Fruit fly (Drosophila melanogaster) whole organism, embryonic: ENCODE measurements around the gene Sf3b6.

ENCODE experiments used
- Antp ChIP-seq: fragments of 200-800 bp; sonication (Bioruptor generic); optimal IDR thresholded peaks from 3 replicates; lab custom pipeline; 2016; ENCODE audit warnings: missing biosample characterization, missing genetic modification characterization
- Asciz ChIP-seq: fragments of 200-800 bp; sonication (Bioruptor generic); optimal IDR thresholded peaks from 2 replicates; lab custom pipeline; 2017; ENCODE audit warnings: missing biosample characterization, mild to moderate bottlenecking, missing genetic modification characterization, missing genetic modification reagents
- Blimp-1 ChIP-seq: fragments of 200-800 bp; sonication (Bioruptor generic); optimal IDR thresholded peaks from 3 replicates; lab custom pipeline; 2018; ENCODE audit warnings: missing biosample characterization, missing genetic modification characterization, mild to moderate bottlenecking, moderate library complexity, missing genetic modification reagents
- CG10565 ChIP-seq: fragments of 200-800 bp; sonication (Bioruptor generic); optimal IDR thresholded peaks from 3 replicates; lab custom pipeline; 2016; ENCODE audit warnings: missing biosample characterization, mild to moderate bottlenecking, missing genetic modification characterization
- CG10959 ChIP-seq: fragments of 200-800 bp; sonication (Bioruptor generic); IDR thresholded peaks from 2 replicates; pipeline ENCODE4 v1.3.6; 2022; ENCODE audit warnings: missing biosample characterization, missing genetic modification characterization
- CG11093 ChIP-seq: fragments of 200-800 bp; sonication (Bioruptor generic); IDR thresholded peaks from 3 replicates; pipeline ENCODE4 v1.3.6; 2022; ENCODE audit warnings: missing biosample characterization, missing genetic modification characterization
- CG13424 ChIP-seq: fragments of 200-800 bp; sonication (Bioruptor generic); optimal IDR thresholded peaks from 2 replicates; lab custom pipeline; 2019; ENCODE audit warnings: missing biosample characterization, mild to moderate bottlenecking, missing genetic modification characterization, moderate library complexity
- CG14710 ChIP-seq: fragments of 200-800 bp; sonication (Bioruptor generic); optimal IDR thresholded peaks from 3 replicates; lab custom pipeline; 2019; ENCODE audit warnings: missing biosample characterization, mild to moderate bottlenecking, missing genetic modification characterization, moderate library complexity
- CG17612 ChIP-seq: fragments of 200-800 bp; sonication (Bioruptor generic); IDR thresholded peaks from 2 replicates; pipeline ENCODE4 v1.3.6; 2022; ENCODE audit warnings: missing biosample characterization, missing genetic modification characterization
- CG3065 ChIP-seq: fragments of 200-800 bp; sonication (Bioruptor generic); optimal IDR thresholded peaks from 2 replicates; lab custom pipeline; 2016; ENCODE audit warnings: missing biosample characterization, missing genetic modification characterization
- CG32532 ChIP-seq: fragments of 200-800 bp; sonication (Bioruptor generic); IDR thresholded peaks from 2 replicates; pipeline ENCODE4 v1.3.6; 2022; ENCODE audit warnings: missing biosample characterization, missing genetic modification characterization
- CG3407 ChIP-seq: fragments of 200-800 bp; sonication (Bioruptor generic); optimal IDR thresholded peaks from 2 replicates; lab custom pipeline; 2018; ENCODE audit warnings: missing biosample characterization, mild to moderate bottlenecking, missing genetic modification characterization
- CG3847 ChIP-seq: fragments of 200-800 bp; sonication (Bioruptor generic); IDR thresholded peaks from 2 replicates; pipeline ENCODE4 v1.3.6; 2022; ENCODE audit warnings: missing biosample characterization, missing genetic modification characterization
- CG42726 ChIP-seq: fragments of 200-800 bp; sonication (Bioruptor generic); IDR thresholded peaks from 2 replicates; pipeline ENCODE4 v1.3.6; 2022; ENCODE audit warnings: missing biosample characterization, missing genetic modification characterization; ENCODE audit not compliant: partially characterized antibody
- CG4360 ChIP-seq: fragments of 200-800 bp; sonication (Bioruptor generic); IDR thresholded peaks from 2 replicates; pipeline ENCODE4 v1.3.6; 2022; ENCODE audit warnings: missing biosample characterization, missing genetic modification characterization
- CG4424 ChIP-seq: fragments of 200-800 bp; sonication (Bioruptor generic); optimal IDR thresholded peaks from 3 replicates; lab custom pipeline; 2016; ENCODE audit warnings: missing biosample characterization, missing genetic modification characterization
- CG4707 ChIP-seq: fragments of 200-800 bp; sonication (Bioruptor generic); optimal IDR thresholded peaks from 2 replicates; lab custom pipeline; 2018; ENCODE audit warnings: missing biosample characterization, mild to moderate bottlenecking, missing genetic modification characterization, moderate library complexity
- CG6813 ChIP-seq: fragments of 200-800 bp; sonication (Bioruptor generic); optimal IDR thresholded peaks from 2 replicates; lab custom pipeline; 2017; ENCODE audit warnings: missing biosample characterization, missing genetic modification characterization, mild to moderate bottlenecking, moderate library complexity, missing genetic modification reagents
- CG7357 ChIP-seq: fragments of 200-800 bp; sonication (Bioruptor generic); IDR thresholded peaks from 3 replicates; pipeline ENCODE4 v1.3.6; 2022; ENCODE audit warnings: missing biosample characterization, missing genetic modification characterization
- CG7745 ChIP-seq: fragments of 200-800 bp; sonication (Bioruptor generic); optimal IDR thresholded peaks from 2 replicates; lab custom pipeline; 2018; ENCODE audit warnings: missing biosample characterization, mild to moderate bottlenecking, missing genetic modification characterization, moderate library complexity
- CG8359 ChIP-seq: fragments of 200-800 bp; sonication (Bioruptor generic); optimal IDR thresholded peaks from 2 replicates; lab custom pipeline; 2017; ENCODE audit warnings: missing biosample characterization, mild to moderate bottlenecking, missing genetic modification characterization, borderline replicate concordance
- CG8478 ChIP-seq: fragments of >200 bp; optimal IDR thresholded peaks from 2 replicates; lab custom pipeline; 2018
- CkIIα-i1 ChIP-seq: fragments of 200-800 bp; sonication (Bioruptor generic); IDR thresholded peaks from 2 replicates; pipeline ENCODE4 v1.3.6; 2022; ENCODE audit warnings: missing biosample characterization, missing genetic modification characterization
- E2f1 ChIP-seq: fragments of 200-800 bp; sonication (Bioruptor generic); IDR thresholded peaks from 2 replicates; pipeline ENCODE4 v1.3.6; 2022; ENCODE audit warnings: missing biosample characterization, missing genetic modification characterization
- ERR ChIP-seq: fragments of 200-800 bp; sonication (Bioruptor generic); optimal IDR thresholded peaks from 2 replicates; lab custom pipeline; 2016; ENCODE audit warnings: missing biosample characterization, missing genetic modification characterization
- Ets97D ChIP-seq: fragments of 200-800 bp; sonication (Bioruptor generic); optimal IDR thresholded peaks from 3 replicates; lab custom pipeline; 2016; ENCODE audit warnings: missing biosample characterization, missing genetic modification characterization
- Fer2 ChIP-seq: fragments of 200-800 bp; sonication (Bioruptor generic); optimal IDR thresholded peaks from 2 replicates; lab custom pipeline; 2018; ENCODE audit warnings: missing biosample characterization, mild to moderate bottlenecking, missing genetic modification characterization, moderate library complexity
- H15 ChIP-seq: fragments of 200-800 bp; sonication (Bioruptor generic); IDR thresholded peaks from 3 replicates; pipeline ENCODE4 v1.3.6; 2022; ENCODE audit warnings: missing biosample characterization, missing genetic modification characterization
- Hr51 ChIP-seq, 2 experiments: fragments of 200-800 bp; sonication (Bioruptor generic); optimal IDR thresholded peaks; 2 replicates in 1 of 2; 3 replicates in 1 of 2; lab custom pipeline; 2016 to 2018; ENCODE audit warnings: missing biosample characterization in 2 of 2, missing genetic modification characterization in 2 of 2, mild to moderate bottlenecking in 1 of 2, moderate library complexity in 1 of 2
- Neu2 ChIP-seq: fragments of 200-800 bp; sonication (Bioruptor generic); optimal IDR thresholded peaks from 3 replicates; lab custom pipeline; 2016; ENCODE audit warnings: missing biosample characterization, missing genetic modification characterization, borderline replicate concordance
- NfI ChIP-seq: fragments of 200-800 bp; sonication (Bioruptor generic); optimal IDR thresholded peaks from 3 replicates; lab custom pipeline; 2018; ENCODE audit warnings: missing biosample characterization, mild to moderate bottlenecking, missing genetic modification characterization, moderate library complexity
- Stat92E ChIP-seq, 3 experiments: fragments of >200 bp in 2 of 3; fragments of 200-800 bp in 1 of 3; sonication (Bioruptor generic) in 1 of 3; optimal IDR thresholded peaks; 2 replicates each; lab custom pipeline; 2017 to 2019; ENCODE audit warnings: missing biosample characterization in 3 of 3, missing genetic modification characterization in 3 of 3, mild to moderate bottlenecking in 1 of 3, moderate library complexity in 1 of 3
- bowl ChIP-seq: fragments of 200-800 bp; sonication (Bioruptor generic); IDR thresholded peaks from 2 replicates; pipeline ENCODE4 v1.3.6; 2022; ENCODE audit warnings: missing biosample characterization, missing genetic modification characterization
- chinmo ChIP-seq: fragments of 200-800 bp; sonication (Bioruptor generic); IDR thresholded peaks from 4 replicates; pipeline ENCODE4 v1.3.6; 2022; ENCODE audit warnings: missing biosample characterization, missing genetic modification characterization; ENCODE audit not compliant: partially characterized antibody
- ci ChIP-seq: fragments of 200-800 bp; sonication (Bioruptor generic); IDR thresholded peaks from 3 replicates; pipeline ENCODE4 v1.3.6; 2022; ENCODE audit warnings: missing biosample characterization, missing genetic modification characterization
- dan ChIP-seq: fragments of 200-800 bp; sonication (Bioruptor generic); IDR thresholded peaks from 2 replicates; pipeline ENCODE4 v1.3.6; 2022; ENCODE audit warnings: missing biosample characterization, missing genetic modification characterization
- dm ChIP-seq: fragments of 200-800 bp; sonication (Bioruptor generic); optimal IDR thresholded peaks from 3 replicates; lab custom pipeline; 2016; ENCODE audit warnings: missing biosample characterization, missing genetic modification characterization
- eve ChIP-seq, 2 experiments: fragments of >200 bp; optimal IDR thresholded peaks; 2 replicates each; lab custom pipeline; 2017; ENCODE audit warnings: missing biosample characterization in 2 of 2, missing genetic modification characterization in 2 of 2
- fd102C ChIP-seq: fragments of 200-800 bp; sonication (Bioruptor generic); optimal IDR thresholded peaks from 2 replicates; lab custom pipeline; 2018; ENCODE audit warnings: missing biosample characterization, mild to moderate bottlenecking, missing genetic modification characterization, moderate library complexity
- gcm2 ChIP-seq: fragments of 200-800 bp; sonication (Bioruptor generic); optimal IDR thresholded peaks from 2 replicates; lab custom pipeline; 2016; ENCODE audit warnings: missing biosample characterization, missing genetic modification characterization
- gt ChIP-seq: fragments of 200-800 bp; sonication (Bioruptor generic); IDR thresholded peaks from 2 replicates; pipeline ENCODE4 v1.3.6; 2022; ENCODE audit warnings: missing biosample characterization, missing genetic modification characterization
- luna ChIP-seq: fragments of 200-800 bp; sonication (Bioruptor generic); optimal IDR thresholded peaks from 2 replicates; lab custom pipeline; 2016; ENCODE audit warnings: missing biosample characterization, missing genetic modification characterization
- mld ChIP-seq: fragments of 200-800 bp; sonication (Bioruptor generic); IDR thresholded peaks from 3 replicates; pipeline ENCODE4 v1.3.6; 2022; ENCODE audit warnings: missing biosample characterization, missing genetic modification characterization; ENCODE audit not compliant: partially characterized antibody
- pita ChIP-seq: fragments of 200-800 bp; sonication (Bioruptor generic); optimal IDR thresholded peaks from 2 replicates; lab custom pipeline; 2017; ENCODE audit warnings: missing biosample characterization, mild to moderate bottlenecking, missing genetic modification characterization
- pzg ChIP-seq: fragments of 200-800 bp; sonication (Bioruptor generic); optimal IDR thresholded peaks from 3 replicates; lab custom pipeline; 2018; ENCODE audit warnings: missing biosample characterization, mild to moderate bottlenecking, missing genetic modification characterization, moderate library complexity
- rib ChIP-seq: fragments of 200-800 bp; sonication (Bioruptor generic); IDR thresholded peaks from 2 replicates; pipeline ENCODE4 v1.3.6; 2022; ENCODE audit warnings: missing biosample characterization, missing genetic modification characterization
- sens ChIP-seq: fragments of 200-800 bp; sonication (Bioruptor generic); peaks from one replicate; lab custom pipeline; 2016; ENCODE audit warnings: missing biosample characterization, missing genetic modification characterization
- slp2 ChIP-seq: fragments of 200-800 bp; sonication (Bioruptor generic); optimal IDR thresholded peaks from 2 replicates; lab custom pipeline; 2016; ENCODE audit warnings: missing biosample characterization, missing genetic modification characterization
- tap ChIP-seq: fragments of 200-800 bp; optimal IDR thresholded peaks from 3 replicates; lab custom pipeline; 2019; ENCODE audit warnings: missing biosample characterization, mild to moderate bottlenecking, missing genetic modification characterization, moderate library complexity
- wor ChIP-seq: fragments of 200-800 bp; sonication (Bioruptor generic); IDR thresholded peaks from 2 replicates; pipeline ENCODE4 v1.3.6; 2022; ENCODE audit warnings: missing biosample characterization, missing genetic modification characterization

Gene Sf3b6

dm6 chr3L:6215976-6216786, 23.2 kb upstream of the Sf3b6 start (continued):
- peak; percentile 80 for TF ChIP-seq CG6813 (GFP tag; lab: Kevin White, UChicago)
- TF ChIP-seq CG7357 (GFP tag; lab: Robert Waterston, UW) = no peak
- TF ChIP-seq CG17612 (GFP tag; lab: Robert Waterston, UW) = no peak
- TF ChIP-seq ERR (GFP tag; lab: Kevin White, UChicago) = no peak
- no peak for TF ChIP-seq CG42726 (GFP tag; lab: Robert Waterston, UW)
- TF ChIP-seq CG4360 (GFP tag; lab: Robert Waterston, UW) = no peak
- TF ChIP-seq CG3407 (GFP tag; lab: Kevin White, UChicago) = no peak
- TF ChIP-seq CG8478 (lab: Kevin White, UChicago) = no peak
- peak; percentile 60 for TF ChIP-seq fd102C (GFP tag; lab: Kevin White, UChicago)
- TF ChIP-seq Antp (GFP tag; lab: Kevin White, UChicago) = no peak
- peak; percentile 58 for TF ChIP-seq CG14710 (tag; lab: Kevin White, UChicago)
- no peak for TF ChIP-seq Hr51 (GFP tag; optimal IDR thresholded peaks at IDR 0.05; lab: Kevin White, UChicago)
- no peak for TF ChIP-seq CkIIα-i1
- no peak for TF ChIP-seq wor (GFP tag; lab: Robert Waterston, UW)
- TF ChIP-seq rib = no peak
- TF ChIP-seq Stat92E (GFP tag; optimal IDR thresholded peaks at IDR 0.05; lab: Kevin White, UChicago) = peak in 1 of 3 experiments; percentile 54
- no peak for TF ChIP-seq CG32532 (GFP tag; lab: Robert Waterston, UW)
- no peak for TF ChIP-seq luna (GFP tag; lab: Kevin White, UChicago)
- TF ChIP-seq CG7745 (tag; lab: Kevin White, UChicago) = no peak
- TF ChIP-seq dm = peak; percentile 0
- no peak for TF ChIP-seq CG10565 (GFP tag; lab: Kevin White, UChicago)
- no peak for TF ChIP-seq gt (GFP tag; lab: Robert Waterston, UW)
- TF ChIP-seq H15 (GFP tag; lab: Robert Waterston, UW) = no peak
- no peak for TF ChIP-seq Neu2
- TF ChIP-seq dan (GFP tag; lab: Robert Waterston, UW) = no peak
- no peak for TF ChIP-seq tap
- no peak for TF ChIP-seq sens (GFP tag; lab: Kevin White, UChicago)
- TF ChIP-seq pita = no peak
- no peak for TF ChIP-seq pzg (GFP tag; lab: Kevin White, UChicago)
- TF ChIP-seq NfI (GFP tag; lab: Kevin White, UChicago) = no peak
- no peak for TF ChIP-seq CG13424 (tag; lab: Kevin White, UChicago)
- no peak for TF ChIP-seq mld (GFP tag; lab: Robert Waterston, UW)
- TF ChIP-seq CG4424 = no peak
- TF ChIP-seq Fer2 (tag; lab: Kevin White, UChicago) = no peak
- TF ChIP-seq CG11093 = no peak
- peak; percentile 54 for TF ChIP-seq CG8359
- no peak for TF ChIP-seq CG10959 (GFP tag; lab: Robert Waterston, UW)
- 0 out of 4 replicates have a peak, but pooled peaks have one; percentile 59 for TF ChIP-seq chinmo (GFP tag; lab: Robert Waterston, UW)
- no peak for TF ChIP-seq eve (GFP tag; optimal IDR thresholded peaks at IDR 0.05; lab: Kevin White, UChicago)
- TF ChIP-seq Ets97D (GFP tag; lab: Kevin White, UChicago) = no peak
- TF ChIP-seq CG3065 (GFP tag; lab: Kevin White, UChicago) = no peak
- no peak for TF ChIP-seq slp2 (GFP tag; lab: Kevin White, UChicago)
- no peak for TF ChIP-seq Asciz (GFP tag; lab: Kevin White, UChicago)
- 0 out of 3 replicates have a peak, but pooled peaks have one; percentile 55 for TF ChIP-seq ci (GFP tag; lab: Robert Waterston, UW)
- no peak for TF ChIP-seq CG3847 (GFP tag; lab: Robert Waterston, UW)
- TF ChIP-seq E2f1 (GFP tag; lab: Robert Waterston, UW) = no peak
- no peak for TF ChIP-seq gcm2 (GFP tag; lab: Kevin White, UChicago)
- TF ChIP-seq CG4707 = peak; percentile 40
- TF ChIP-seq Blimp-1 (GFP tag; lab: Kevin White, UChicago) = no peak
- no peak for TF ChIP-seq bowl
